Fruit fly (Drosophila melanogaster): ENCODE measurements around the gene LysX.

Gene LysX

dm6 chr3L:1169617-1170016 lies 25.5 kb downstream of the LysX start (continued):
- TF ChIP-seq ERR (GFP tag; optimal IDR thresholded peaks at IDR 0.05) (no peak), Nf-YB (GFP tag; optimal IDR thresholded peaks at IDR 0.05) (peak; percentile 6), sens (GFP tag) (peak; percentile 89), CG10543 (GFP tag; optimal IDR thresholded peaks at IDR 0.05) (peak; percentile 45), psq (GFP tag; optimal IDR thresholded peaks at IDR 0.05) (no peak), CG6254 (GFP tag; optimal IDR thresholded peaks at IDR 0.05) (peak; percentile 50), Meics (GFP tag; optimal IDR thresholded peaks at IDR 0.05) (peak; percentile 22), D19A (tag; optimal IDR thresholded peaks at IDR 0.05) (no peak), pzg (GFP tag; optimal IDR thresholded peaks at IDR 0.05) (no peak), row (GFP tag; IDR thresholded peaks at IDR 0.05) (peak; percentile 28; the same call in 1 of the 3 replicates), al (GFP tag; IDR thresholded peaks at IDR 0.05) (no peak), CG7928 (GFP tag; optimal IDR thresholded peaks at IDR 0.05) (no peak), sqz (GFP tag; optimal IDR thresholded peaks at IDR 0.05) (peak; percentile 36), CG1233 (GFP tag; optimal IDR thresholded peaks at IDR 0.05) (peak; percentile 22), CG34376 (GFP tag; optimal IDR thresholded peaks at IDR 0.05) (peak; percentile 55), sug (tag; optimal IDR thresholded peaks at IDR 0.05) (peak; percentile 55), CG6765 (GFP tag; optimal IDR thresholded peaks at IDR 0.05) (peak; percentile 9), CG17568 (GFP tag; optimal IDR thresholded peaks at IDR 0.05) (peak; percentile 33), Aef1 (GFP tag; IDR thresholded peaks at IDR 0.05) (no peak), Scr (GFP tag; IDR thresholded peaks at IDR 0.05; ENCODE audit: partially characterized antibody) (no peak), nerfin-2 (GFP tag; IDR thresholded peaks at IDR 0.05; ENCODE audit: partially characterized antibody) (no peak), Hand (GFP tag; optimal IDR thresholded peaks at IDR 0.05) (peak; percentile 7), Hr78 (GFP tag; optimal IDR thresholded peaks at IDR 0.05) (no peak), Oaz (GFP tag; IDR thresholded peaks at IDR 0.05) (no peak), Sox100B (GFP tag; optimal IDR thresholded peaks at IDR 0.05) (peak; percentile 3), grn (GFP tag; optimal IDR thresholded peaks at IDR 0.05) (peak; percentile 65), CG5180 (GFP tag; optimal IDR thresholded peaks at IDR 0.05) (peak; percentile 0), CG7839 (tag; optimal IDR thresholded peaks at IDR 0.05) (peak; percentile 10), CG31224 (GFP tag; IDR thresholded peaks at IDR 0.05) (0 out of 2 replicates have a peak, but pooled peaks have one; percentile 13), Hmr (GFP tag; optimal IDR thresholded peaks at IDR 0.05) (peak; percentile 32), CG8388 (GFP tag; optimal IDR thresholded peaks at IDR 0.05) (peak; percentile 10), CG31441 (GFP tag; IDR thresholded peaks at IDR 0.05) (peak; percentile 39; the same call in 1 of the 2 replicates), TFAM (GFP tag; optimal IDR thresholded peaks at IDR 0.05) (no peak), hkb (optimal IDR thresholded peaks at IDR 0.05) (no peak), hkb (GFP tag; IDR thresholded peaks at IDR 0.05) (no peak), sr (GFP tag; IDR thresholded peaks at IDR 0.05) (no peak), sima (GFP tag; optimal IDR thresholded peaks at IDR 0.05) (no peak), Hr51 (GFP tag; optimal IDR thresholded peaks at IDR 0.05) (peak in 1 of 2 experiments; percentile 47), wdn (GFP tag; IDR thresholded peaks at IDR 0.05) (no peak), exex (tag; optimal IDR thresholded peaks at IDR 0.05) (peak; percentile 95), dmrt99B (tag; optimal IDR thresholded peaks at IDR 0.05) (peak; percentile 19), CG17385 (GFP tag; optimal IDR thresholded peaks at IDR 0.05) (peak; percentile 27), cad (GFP tag; optimal IDR thresholded peaks at IDR 0.05) (peak; percentile 66), CG1529 (GFP tag; optimal IDR thresholded peaks at IDR 0.05) (peak; percentile 26), scrt (GFP tag; optimal IDR thresholded peaks at IDR 0.05) (no peak), unpg (GFP tag; optimal IDR thresholded peaks at IDR 0.05) (peak; percentile 51), sd (tag; optimal IDR thresholded peaks at IDR 0.05) (peak; percentile 1), Lpt (GFP tag; optimal IDR thresholded peaks at IDR 0.05) (no peak), CG2678 (tag; optimal IDR thresholded peaks at IDR 0.05) (peak; percentile 59), CG18262 (tag; optimal IDR thresholded peaks at IDR 0.05) (no peak)
